Fruit fly (Drosophila melanogaster): Measurements from ENCODE around the gene Tango5.

The Tango5 gene

DNA sequence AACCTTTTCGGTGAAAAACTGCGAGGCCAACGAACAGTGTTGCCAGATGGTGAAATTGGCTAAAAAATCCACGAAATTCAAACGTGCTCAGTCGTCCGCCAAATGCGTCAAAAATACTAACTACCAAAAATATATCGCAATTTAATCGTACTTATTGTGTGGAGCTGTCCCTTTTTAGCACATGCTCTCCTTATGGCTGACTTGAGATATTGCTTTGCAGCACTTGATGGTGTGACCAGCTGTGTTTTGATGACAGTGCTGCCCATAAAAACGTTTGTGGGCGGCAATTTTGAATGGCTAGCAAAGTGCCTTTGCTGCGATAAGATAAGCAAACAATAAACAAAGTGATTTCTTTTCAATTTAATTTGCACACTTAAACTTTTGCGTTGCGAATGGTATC lies at the start of gene Tango5:
Tango5 (minus strand) TSS at position 208 of the 400 bp plus-strand sequence.
- TF ChIP-seq Sp1 (GFP tag; optimal IDR thresholded peaks at IDR 0.05) (no peak), HLH106 (tag; optimal IDR thresholded peaks at IDR 0.05) (peak; percentile 2), GATAd (GFP tag; optimal IDR thresholded peaks at IDR 0.05) (peak; percentile 44), jim (GFP tag; optimal IDR thresholded peaks at IDR 0.05) (no peak), Rel (GFP tag; optimal IDR thresholded peaks at IDR 0.05) (no peak), Rel (tag; optimal IDR thresholded peaks at IDR 0.05) (peak; percentile 92), Hr78 (GFP tag; optimal IDR thresholded peaks at IDR 0.05) (no peak), woc (GFP tag; optimal IDR thresholded peaks at IDR 0.05) (peak; percentile 13), Myc (optimal IDR thresholded peaks at IDR 0.05) (peak; percentile 27), h (GFP tag; optimal IDR thresholded peaks at IDR 0.05) (peak; percentile 4)

DNA sequence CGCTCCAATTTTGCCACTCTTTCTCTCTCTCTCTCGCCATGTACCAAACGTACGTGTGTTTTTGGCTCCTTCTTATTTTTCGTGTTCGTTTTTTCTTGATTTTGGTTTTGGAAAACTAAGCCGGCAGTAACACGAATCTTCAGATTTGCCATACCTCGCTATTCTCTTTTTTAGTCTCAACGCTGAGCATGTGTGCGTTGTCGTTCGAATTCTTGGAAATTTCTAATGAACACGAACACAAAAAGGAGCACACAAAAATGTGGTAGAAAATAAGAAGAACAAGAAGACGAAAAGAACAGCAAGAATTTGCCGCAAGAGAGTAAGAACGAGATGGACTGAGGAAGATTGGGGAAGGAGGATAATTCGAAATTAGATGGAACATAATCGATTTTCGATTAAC lies 44.5 kb upstream of the Tango5 start:
- TF ChIP-seq rgr (GFP tag; optimal IDR thresholded peaks at IDR 0.05) = no peak
- TF ChIP-seq psq (GFP tag; optimal IDR thresholded peaks at IDR 0.05) = peak; percentile 54
- no peak for TF ChIP-seq sv (GFP tag; optimal IDR thresholded peaks at IDR 0.05)
- TF ChIP-seq sage (GFP tag; optimal IDR thresholded peaks at IDR 0.05) = no peak
- no peak for TF ChIP-seq OdsH (GFP tag; optimal IDR thresholded peaks at IDR 0.05)
- TF ChIP-seq dsf (GFP tag; optimal IDR thresholded peaks at IDR 0.05; ENCODE audit: borderline replicate concordance) = no peak
- TF ChIP-seq GATAd (GFP tag; optimal IDR thresholded peaks at IDR 0.05) = no peak
- no peak for TF ChIP-seq jim (GFP tag; optimal IDR thresholded peaks at IDR 0.05)

DNA sequence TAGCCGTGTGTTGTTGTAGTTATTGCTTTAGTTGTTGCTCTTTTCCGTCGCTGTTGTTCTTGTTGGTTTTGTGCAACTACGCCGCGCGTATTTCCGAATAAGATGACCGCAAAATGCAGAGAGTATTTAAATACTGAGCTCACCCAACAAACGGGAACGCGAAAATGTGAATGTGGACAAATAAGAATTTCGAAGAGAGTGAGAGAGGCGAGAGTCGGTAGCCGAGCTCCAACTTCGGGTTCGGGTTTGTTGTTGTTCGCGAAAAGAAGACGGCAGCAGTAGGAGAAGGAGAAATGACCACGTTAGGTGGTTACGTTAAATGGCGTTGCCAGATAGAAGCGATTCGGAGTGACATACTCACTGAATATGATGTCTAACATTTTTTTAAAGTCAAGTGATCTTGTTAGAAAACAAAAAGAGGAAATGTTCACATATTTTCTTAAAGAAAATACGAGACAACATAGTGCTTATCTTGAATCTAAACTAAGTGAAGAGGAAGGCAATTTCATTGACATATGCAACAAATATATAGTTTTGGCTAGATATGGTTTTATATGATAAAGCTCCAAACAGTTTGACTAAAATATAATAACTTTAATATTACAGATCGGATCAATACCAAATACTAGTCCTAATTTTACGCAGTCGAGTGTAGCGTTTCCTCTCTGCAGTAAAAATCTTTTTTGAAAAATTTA lies 42.7 kb upstream of the Tango5 start:
- TF ChIP-seq Hr83 (GFP tag; optimal IDR thresholded peaks at IDR 0.05; ENCODE audit: poor library complexity, severe bottlenecking) (no peak), psq (GFP tag; optimal IDR thresholded peaks at IDR 0.05) (peak; percentile 45), Dif (GFP tag; optimal IDR thresholded peaks at IDR 0.05; ENCODE audit: partially characterized antibody) (peak; percentile 73), dsf (GFP tag; optimal IDR thresholded peaks at IDR 0.05; ENCODE audit: borderline replicate concordance) (no peak), Dfd (GFP tag; optimal IDR thresholded peaks at IDR 0.05) (no peak), h (GFP tag; optimal IDR thresholded peaks at IDR 0.05) (no peak), pan (optimal IDR thresholded peaks at IDR 0.05) (no peak), Myc (optimal IDR thresholded peaks at IDR 0.05) (no peak), GATAd (GFP tag; optimal IDR thresholded peaks at IDR 0.05) (no peak), CrebA (GFP tag; optimal IDR thresholded peaks at IDR 0.05; ENCODE audit: borderline replicate concordance) (peak; percentile 15), Jra (GFP tag; optimal IDR thresholded peaks at IDR 0.05) (no peak), Vsx2 (GFP tag; optimal IDR thresholded peaks at IDR 0.05; ENCODE audit: partially characterized antibody) (peak; percentile 84), dl (GFP tag; optimal IDR thresholded peaks at IDR 0.05; ENCODE audit: insufficient read depth in 1 of 2, partially characterized antibody in 2 of 2) (peak; percentile 17 to 35), usp (GFP tag; optimal IDR thresholded peaks at IDR 0.05) (no peak), HLH106 (tag; optimal IDR thresholded peaks at IDR 0.05) (peak; percentile 9), tai (GFP tag; optimal IDR thresholded peaks at IDR 0.05) (no peak), br (GFP tag; optimal IDR thresholded peaks at IDR 0.05) (no peak), Rel (GFP tag; optimal IDR thresholded peaks at IDR 0.05) (peak; percentile 38), Rel (tag; optimal IDR thresholded peaks at IDR 0.05) (peak; percentile 36), lola (GFP tag; optimal IDR thresholded peaks at IDR 0.05) (no peak), Hnf4 (GFP tag; optimal IDR thresholded peaks at IDR 0.05) (peak; percentile 16), sage (GFP tag; optimal IDR thresholded peaks at IDR 0.05) (no peak), Mio (GFP tag; optimal IDR thresholded peaks at IDR 0.05) (no peak), dmrt93B (GFP tag; optimal IDR thresholded peaks at IDR 0.05) (no peak), N (GFP tag; optimal IDR thresholded peaks at IDR 0.05) (no peak), sv (GFP tag; optimal IDR thresholded peaks at IDR 0.05) (no peak), foxo (GFP tag; optimal IDR thresholded peaks at IDR 0.05) (no peak)

DNA sequence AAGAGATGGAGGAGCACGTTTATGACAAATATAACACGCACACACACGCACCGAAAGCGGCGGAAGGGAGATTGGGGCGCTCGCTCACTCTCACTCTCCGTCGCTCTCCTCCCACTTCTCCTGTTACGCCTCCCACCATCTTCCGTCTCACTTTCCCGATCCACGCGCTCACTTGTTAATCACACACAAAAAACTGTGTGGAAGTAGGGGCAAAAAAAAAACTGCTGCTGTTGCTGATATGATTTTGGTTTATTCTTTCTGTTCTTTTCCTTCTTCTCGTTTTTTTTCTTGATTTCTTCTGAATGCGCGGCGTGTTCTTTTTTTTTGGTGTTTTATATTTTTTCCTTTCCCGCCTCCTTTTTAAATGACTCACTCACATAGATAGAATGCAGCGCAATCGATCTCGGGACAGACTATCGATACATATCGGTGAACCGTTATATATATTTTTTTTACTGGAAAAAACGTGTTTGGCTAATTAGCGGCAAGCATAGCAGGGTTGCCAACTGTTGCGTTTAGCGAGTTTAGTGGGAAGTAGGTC lies 41.5 kb upstream of the Tango5 start:
- peak; percentile 88 for TF ChIP-seq jim (GFP tag; optimal IDR thresholded peaks at IDR 0.05)
- peak; percentile 7 for TF ChIP-seq HLH106 (tag; optimal IDR thresholded peaks at IDR 0.05)
- no peak for TF ChIP-seq dsf (GFP tag; optimal IDR thresholded peaks at IDR 0.05; ENCODE audit: borderline replicate concordance)
- peak; percentile 17 for TF ChIP-seq dmrt93B (GFP tag; optimal IDR thresholded peaks at IDR 0.05)
- TF ChIP-seq br (GFP tag; optimal IDR thresholded peaks at IDR 0.05) = peak; percentile 51
- peak; percentile 83 for TF ChIP-seq h (GFP tag; optimal IDR thresholded peaks at IDR 0.05)
- no peak for TF ChIP-seq usp (GFP tag; optimal IDR thresholded peaks at IDR 0.05)
- no peak for TF ChIP-seq lola (GFP tag; optimal IDR thresholded peaks at IDR 0.05)
- TF ChIP-seq Jra (GFP tag; optimal IDR thresholded peaks at IDR 0.05) = peak; percentile 23
- peak; percentile 11 for TF ChIP-seq OdsH (GFP tag; optimal IDR thresholded peaks at IDR 0.05)
- no peak for TF ChIP-seq brk (GFP tag; optimal IDR thresholded peaks at IDR 0.05)
- peak; percentile 65 to 73 for TF ChIP-seq dl (GFP tag; optimal IDR thresholded peaks at IDR 0.05; ENCODE audit: insufficient read depth in 1 of 2, partially characterized antibody in 2 of 2)
- TF ChIP-seq woc (GFP tag; optimal IDR thresholded peaks at IDR 0.05) = no peak
- TF ChIP-seq foxo (GFP tag; optimal IDR thresholded peaks at IDR 0.05) = peak in 1 of 2 experiments; percentile 13
- TF ChIP-seq CG9705 (GFP tag; optimal IDR thresholded peaks at IDR 0.05) = no peak
- no peak for TF ChIP-seq Myc (optimal IDR thresholded peaks at IDR 0.05)
- no peak for TF ChIP-seq ey (GFP tag; optimal IDR thresholded peaks at IDR 0.05)
- peak; percentile 16 for TF ChIP-seq CG32264 (GFP tag; optimal IDR thresholded peaks at IDR 0.05)
- TF ChIP-seq N (GFP tag; optimal IDR thresholded peaks at IDR 0.05) = no peak
- TF ChIP-seq Dfd (GFP tag; optimal IDR thresholded peaks at IDR 0.05) = no peak
- peak; percentile 93 for TF ChIP-seq CrebA (GFP tag; optimal IDR thresholded peaks at IDR 0.05; ENCODE audit: borderline replicate concordance)
- TF ChIP-seq Hr78 (GFP tag; optimal IDR thresholded peaks at IDR 0.05) = no peak
- peak; percentile 95 for TF ChIP-seq psq (GFP tag; optimal IDR thresholded peaks at IDR 0.05)
- TF ChIP-seq Abd-B (GFP tag; optimal IDR thresholded peaks at IDR 0.05) = no peak
- TF ChIP-seq sage (GFP tag; optimal IDR thresholded peaks at IDR 0.05) = peak; percentile 68
- TF ChIP-seq Dif (GFP tag; optimal IDR thresholded peaks at IDR 0.05; ENCODE audit: partially characterized antibody) = peak; percentile 63
- TF ChIP-seq Vsx2 (GFP tag; optimal IDR thresholded peaks at IDR 0.05; ENCODE audit: partially characterized antibody) = peak; percentile 96
- TF ChIP-seq GATAd (GFP tag; optimal IDR thresholded peaks at IDR 0.05) = no peak

Measured in whole organism, wandering third instar larva.